Worm (Caenorhabditis elegans): ENCODE measurements around the gene dnc-2.

dnc-2 gene

DNA sequence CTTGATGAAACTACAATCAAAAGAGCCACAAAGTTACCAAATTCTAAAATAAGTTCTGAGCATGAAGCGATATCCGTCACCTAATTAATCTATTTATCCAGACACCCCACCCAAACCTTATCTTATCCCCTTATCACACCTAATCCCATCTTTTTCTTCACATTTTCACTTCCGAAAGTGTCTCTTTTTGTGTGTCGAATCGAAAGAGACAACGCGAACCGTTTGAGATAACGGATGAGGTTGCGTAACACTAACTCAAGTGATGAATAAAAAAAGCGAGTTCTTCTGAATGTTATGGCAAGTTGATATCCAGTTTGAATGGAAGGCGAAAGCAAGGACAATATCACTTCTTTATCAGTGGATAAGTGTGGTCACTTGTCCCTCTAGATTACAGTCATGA lies 42.0 kb downstream of the dnc-2 start:
- no peak for TF ChIP-seq odd-2 (tag; optimal IDR thresholded peaks at IDR 0.05)
- no peak for TF ChIP-seq ceh-9 (tag; optimal IDR thresholded peaks at IDR 0.05)
- TF ChIP-seq gmeb-2 (tag; optimal IDR thresholded peaks at IDR 0.05) = no peak
- no peak for TF ChIP-seq fax-1 (tag; optimal IDR thresholded peaks at IDR 0.05)
- no peak for TF ChIP-seq dmd-4 (tag; optimal IDR thresholded peaks at IDR 0.05; ENCODE audit: borderline replicate concordance)
- no peak for TF ChIP-seq elt-2 (tag; optimal IDR thresholded peaks at IDR 0.05)
- no peak for TF ChIP-seq fkh-10 (GFP tag; optimal IDR thresholded peaks at IDR 0.05)
- TF ChIP-seq ttx-3 (tag; optimal IDR thresholded peaks at IDR 0.05) = no peak
- TF ChIP-seq pha-4 (tag; optimal IDR thresholded peaks at IDR 0.05) = no peak
- TF ChIP-seq ceh-24 (tag; optimal IDR thresholded peaks at IDR 0.05) = no peak
- TF ChIP-seq elt-4 (tag; optimal IDR thresholded peaks at IDR 0.05) = no peak
- TF ChIP-seq ceh-6 (GFP tag; optimal IDR thresholded peaks at IDR 0.05) = no peak

DNA sequence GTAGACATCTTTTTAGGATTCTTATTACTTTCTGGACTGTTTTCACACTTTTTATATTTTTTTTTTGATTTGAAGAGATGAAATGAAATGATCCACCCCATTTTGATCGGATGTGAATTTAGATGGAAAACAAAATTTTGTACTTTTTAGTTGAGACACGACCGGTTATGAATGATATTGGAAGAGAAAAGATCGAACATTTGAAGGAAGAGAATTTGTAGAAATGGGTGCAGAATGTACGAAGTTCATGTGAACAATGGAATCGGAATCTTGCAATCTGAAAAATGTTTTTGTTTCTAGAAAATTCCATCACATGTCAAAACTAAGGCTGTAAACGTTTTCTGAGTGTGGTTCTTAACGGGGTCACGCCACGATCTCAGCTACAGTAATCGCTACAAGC lies 42.7 kb downstream of the dnc-2 start, which contains the start of gene F01F1.14:
Gene F01F1.14 (minus strand): TSS at position 101 of the 400 bp plus-strand sequence.
- no peak for TF ChIP-seq unc-55 (GFP tag; optimal IDR thresholded peaks at IDR 0.05)
- no peak for TF ChIP-seq pag-3 (tag; optimal IDR thresholded peaks at IDR 0.05; ENCODE audit: borderline replicate concordance)
- no peak for TF ChIP-seq pros-1 (tag; optimal IDR thresholded peaks at IDR 0.05)
- no peak for TF ChIP-seq C08G9.2 (tag; optimal IDR thresholded peaks at IDR 0.05)

DNA sequence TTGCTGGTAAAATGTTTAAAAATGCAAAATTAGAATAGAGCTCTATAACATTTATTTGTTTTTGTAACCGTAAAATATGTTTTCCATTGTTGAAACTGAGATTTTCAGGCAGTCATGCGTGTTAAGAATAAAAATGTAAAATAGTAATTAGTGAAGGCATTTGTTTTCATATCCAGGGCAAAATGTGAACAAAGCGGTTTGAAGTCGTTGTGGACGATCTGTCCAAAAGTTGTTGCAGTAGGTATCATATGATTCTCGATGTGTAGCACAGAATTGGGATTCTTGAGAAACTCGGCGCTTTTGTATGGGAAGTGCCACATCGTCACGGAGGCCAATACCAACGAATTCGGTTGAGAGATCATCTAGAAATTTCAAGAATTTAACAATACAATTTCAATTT lies 43.3 kb downstream of the dnc-2 start:
- no peak for TF ChIP-seq nhr-11 (tag; optimal IDR thresholded peaks at IDR 0.05)
- TF ChIP-seq ama-1 (optimal IDR thresholded peaks at IDR 0.05) = peak; percentile 0
- TF ChIP-seq pag-3 (tag; optimal IDR thresholded peaks at IDR 0.05; ENCODE audit: borderline replicate concordance) = no peak
- no peak for TF ChIP-seq ceh-22 (tag; optimal IDR thresholded peaks at IDR 0.05)

DNA sequence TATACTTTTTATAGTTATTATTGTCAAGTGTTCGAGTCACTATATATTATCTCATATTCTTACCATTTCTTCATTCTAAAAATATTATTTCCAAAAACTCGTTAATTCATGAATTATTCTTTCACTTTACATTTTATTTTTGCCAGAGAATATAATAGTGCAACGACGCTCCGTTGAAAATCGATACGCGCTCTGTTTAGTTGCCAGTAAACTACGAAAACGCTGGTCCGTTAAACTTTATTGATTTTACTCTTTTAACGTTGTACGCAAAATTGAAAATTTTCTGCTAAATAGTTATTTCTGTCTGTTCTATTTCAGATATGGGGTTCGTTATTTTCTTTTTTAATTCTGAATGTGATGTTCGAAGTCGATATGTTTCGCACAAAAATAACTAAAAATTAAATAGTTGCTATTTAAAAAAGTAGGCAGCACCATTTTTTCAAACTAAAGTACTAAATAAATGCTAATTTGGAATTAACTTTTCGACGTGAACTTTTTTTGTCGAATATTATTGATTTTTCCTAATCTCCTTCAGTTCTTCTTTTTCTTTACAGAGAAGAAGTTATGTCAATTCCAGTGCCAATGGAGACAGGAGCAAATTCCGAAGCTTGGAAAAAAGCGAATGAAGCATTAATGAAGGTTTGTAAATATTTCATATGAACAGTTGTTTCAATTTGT lies 46.1 kb downstream of the dnc-2 start, which contains the start of gene hpo-10:
Gene hpo-10 (plus strand): TSS at position 199 of the 678 bp plus-strand sequence.
- TF ChIP-seq hlh-13 (GFP tag; optimal IDR thresholded peaks at IDR 0.05) (no peak), ceh-48 (tag; optimal IDR thresholded peaks at IDR 0.05) (peak; percentile 93), nfya-1 (tag; optimal IDR thresholded peaks at IDR 0.05) (peak; percentile 18), mec-3 (tag; optimal IDR thresholded peaks at IDR 0.05; ENCODE audit: borderline replicate concordance) (no peak), ceh-31 (tag; optimal IDR thresholded peaks at IDR 0.05) (peak; percentile 13), ceh-14 (tag; optimal IDR thresholded peaks at IDR 0.05) (no peak), unc-55 (GFP tag; optimal IDR thresholded peaks at IDR 0.05) (no peak)

DNA sequence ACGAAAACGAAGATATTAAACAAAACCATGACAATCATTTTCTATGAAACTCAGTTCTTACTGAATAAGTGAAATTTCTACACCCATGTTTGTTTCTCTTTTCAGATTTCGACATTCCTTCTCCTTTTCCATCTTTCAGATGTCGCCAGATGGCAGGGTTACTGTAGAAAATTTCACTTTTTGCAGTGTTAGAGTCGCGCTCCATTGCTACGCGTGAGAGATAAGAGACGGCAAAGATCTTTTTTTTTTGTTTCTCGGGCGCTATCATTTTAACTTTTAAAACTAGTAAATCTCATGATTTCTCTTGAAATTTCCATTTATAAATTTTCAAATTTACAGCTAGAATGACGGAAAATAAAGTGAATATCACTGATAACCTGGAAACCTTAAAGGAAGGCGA lies 47.3 kb downstream of the dnc-2 start, which contains the start of the genes mig-21 and F01F1.2:
Gene mig-21 (minus strand): TSS at position 166 of the 400 bp plus-strand sequence.
Gene F01F1.2 (plus strand): TSS at position 340 of the 400 bp plus-strand sequence.
- TF ChIP-seq unc-3 (GFP tag; conservative IDR thresholded peaks at IDR 0.05) (no peak), unc-3 (tag; optimal IDR thresholded peaks at IDR 0.05) (no peak), rnt-1 (tag; optimal IDR thresholded peaks at IDR 0.05) (no peak), dve-1 (tag; optimal IDR thresholded peaks at IDR 0.05) (no peak), T23F11.4 (GFP tag; optimal IDR thresholded peaks at IDR 0.05) (no peak), pat-9 (tag; optimal IDR thresholded peaks at IDR 0.05) (no peak), mec-3 (tag; optimal IDR thresholded peaks at IDR 0.05; ENCODE audit: borderline replicate concordance) (no peak), odd-2 (tag; optimal IDR thresholded peaks at IDR 0.05) (no peak), ama-1 (optimal IDR thresholded peaks at IDR 0.05) (no peak), nhr-11 (tag; optimal IDR thresholded peaks at IDR 0.05) (no peak), fax-1 (tag; optimal IDR thresholded peaks at IDR 0.05) (no peak), hlh-8 (tag; optimal IDR thresholded peaks at IDR 0.05) (no peak)
